Worm (Caenorhabditis elegans) whole organism, early embryonic: ENCODE data around the gene pgap-2.

Experiments used
- B0310.2 ChIP-seq: sonication (generic microtip); optimal IDR thresholded peaks from 2 replicates; lab custom pipeline; 2016; ENCODE audit warnings: mild to moderate bottlenecking, missing genetic modification characterization, missing compliant biosample characterization
- F13C5.2 ChIP-seq: sonication (generic microtip); optimal IDR thresholded peaks from 2 replicates; lab custom pipeline; 2017; ENCODE audit warnings: mild to moderate bottlenecking, missing genetic modification characterization, inconsistent platforms, missing compliant biosample characterization
- aly-1 ChIP-seq: sonication (generic microtip); optimal IDR thresholded peaks from 2 replicates; lab custom pipeline; 2016; ENCODE audit warnings: missing genetic modification characterization, missing compliant biosample characterization
- ama-1 ChIP-seq: fragments of 150-350 bp; optimal IDR thresholded peaks from 2 replicates; lab custom pipeline; 2014
- ceh-13 ChIP-seq: fragments of 200-800 bp; sonication (Bioruptor generic); optimal IDR thresholded peaks from 2 replicates; lab custom pipeline; 2018; ENCODE audit warnings: mild to moderate bottlenecking, missing genetic modification characterization, missing compliant biosample characterization
- ceh-36 ChIP-seq: sonication (generic microtip); optimal IDR thresholded peaks from 2 replicates; lab custom pipeline; 2016; ENCODE audit warnings: missing genetic modification characterization, inconsistent platforms, missing compliant biosample characterization
- ets-7 ChIP-seq: sonication (generic microtip); optimal IDR thresholded peaks from 2 replicates; lab custom pipeline; 2016; ENCODE audit warnings: missing genotype, missing genetic modification characterization, missing compliant biosample characterization
- flt-1 ChIP-seq: fragments of 200-800 bp; sonication (Bioruptor generic); IDR thresholded peaks from 2 replicates; pipeline ENCODE4 v1.3.6; 2022; ENCODE audit warnings: missing genetic modification characterization, missing compliant biosample characterization
- hmbx-1 ChIP-seq: sonication (generic microtip); optimal IDR thresholded peaks from 2 replicates; lab custom pipeline; 2016; ENCODE audit warnings: mild to moderate bottlenecking, missing genetic modification characterization, missing compliant biosample characterization
- hmg-4 ChIP-seq: fragments of 200-800 bp; sonication (Bioruptor generic); optimal IDR thresholded peaks from 2 replicates; lab custom pipeline; 2018; ENCODE audit warnings: mild to moderate bottlenecking, missing genetic modification characterization, missing compliant biosample characterization
- hnd-1 ChIP-seq: sonication (generic microtip); optimal IDR thresholded peaks from 2 replicates; lab custom pipeline; 2016; ENCODE audit warnings: missing genetic modification characterization, missing compliant biosample characterization
- pes-1 ChIP-seq: fragments of 200-800 bp; sonication (Bioruptor generic); IDR thresholded peaks from 2 replicates; pipeline ENCODE4 v1.3.6; 2022; ENCODE audit warnings: missing genetic modification reagents, missing genetic modification characterization, missing compliant biosample characterization
- scrt-1 ChIP-seq: fragments of 200-800 bp; sonication (Bioruptor generic); IDR thresholded peaks from 2 replicates; pipeline ENCODE4 v1.3.6; 2022; ENCODE audit warnings: missing genetic modification characterization, missing compliant biosample characterization
- sea-1 ChIP-seq: fragments of 200-800 bp; sonication (Bioruptor generic); conservative IDR thresholded peaks from 2 replicates; pipeline ENCODE4 v1.3.6; 2022; ENCODE audit warnings: missing genetic modification characterization, missing compliant biosample characterization
- tbx-11 ChIP-seq: fragments of 200-800 bp; sonication (Bioruptor generic); IDR thresholded peaks from 2 replicates; pipeline ENCODE4 v1.3.6; 2022; ENCODE audit warnings: missing genetic modification characterization, missing compliant biosample characterization
- tbx-37 ChIP-seq: fragments of 200-800 bp; sonication (Bioruptor generic); conservative IDR thresholded peaks from 2 replicates; pipeline ENCODE4 v1.3.6; 2022; ENCODE audit warnings: missing genetic modification reagents, missing genetic modification characterization, missing compliant biosample characterization
- tra-4 ChIP-seq: sonication (generic microtip); optimal IDR thresholded peaks from 2 replicates; lab custom pipeline; 2017; ENCODE audit warnings: missing genetic modification characterization, missing compliant biosample characterization

The pgap-2 gene

ce11 chrIII:4671491-4671890 lies 33.8 kb upstream of the pgap-2 start, which contains the start of gene T23F11.11:
Gene T23F11.11, minus strand, starts transcription at chrIII:4671591.
- TF ChIP-seq hnd-1 (tag; lab: Kevin White, UChicago) (no peak), ama-1 (no peak), tbx-37 (GFP tag; lab: Robert Waterston, UW) (no peak), F13C5.2 (tag; lab: Kevin White, UChicago) (no peak), tra-4 (tag; lab: Kevin White, UChicago) (no peak), scrt-1 (GFP tag; lab: Robert Waterston, UW) (no peak), hmg-4 (GFP tag; lab: Kevin White, UChicago) (no peak), aly-1 (tag; lab: Kevin White, UChicago) (no peak), tbx-11 (GFP tag; lab: Robert Waterston, UW) (no peak)

- TF ChIP-seq tbx-11 (GFP tag; lab: Robert Waterston, UW), result no peak
- no peak for TF ChIP-seq B0310.2 (tag; lab: Kevin White, UChicago)
- no peak for TF ChIP-seq F13C5.2 (tag; lab: Kevin White, UChicago)
- TF ChIP-seq tbx-37 (GFP tag; lab: Robert Waterston, UW), result no peak
- no peak for TF ChIP-seq sea-1 (GFP tag; lab: Robert Waterston, UW)
- no peak for TF ChIP-seq scrt-1 (GFP tag; lab: Robert Waterston, UW)
- TF ChIP-seq hmbx-1, result no peak
- no peak for TF ChIP-seq ceh-13
- no peak for TF ChIP-seq ama-1
- no peak for TF ChIP-seq pes-1 (GFP tag; lab: Robert Waterston, UW)
- no peak for TF ChIP-seq ceh-36 (tag; lab: Kevin White, UChicago)
- no peak for TF ChIP-seq hnd-1 (tag; lab: Kevin White, UChicago)
- TF ChIP-seq tra-4 (tag; lab: Kevin White, UChicago), result no peak
- TF ChIP-seq flt-1, result no peak
- TF ChIP-seq aly-1 (tag; lab: Kevin White, UChicago), result no peak
- TF ChIP-seq hmg-4 (GFP tag; lab: Kevin White, UChicago), result no peak
- no peak for TF ChIP-seq ets-7
These were observed 33.4 kb upstream of the pgap-2 start, which contains the start of gene srg-13 for ce11 chrIII:4671949-4672348. Gene srg-13, plus strand, starts transcription at chrIII:4672249.

ce11 chrIII:4677466-4677865 lies 27.8 kb upstream of the pgap-2 start, which contains the start of gene srg-10:
Gene srg-10, plus strand, starts transcription at chrIII:4677766.
- TF ChIP-seq sea-1 (GFP tag; lab: Robert Waterston, UW) (no peak), F13C5.2 (tag; lab: Kevin White, UChicago) (no peak), ets-7 (no peak), B0310.2 (tag; lab: Kevin White, UChicago) (no peak), tbx-37 (GFP tag; lab: Robert Waterston, UW) (no peak), tra-4 (tag; lab: Kevin White, UChicago) (no peak), hmg-4 (GFP tag; lab: Kevin White, UChicago) (no peak), ceh-36 (tag; lab: Kevin White, UChicago) (no peak), scrt-1 (GFP tag; lab: Robert Waterston, UW) (no peak), ceh-13 (no peak)

- no peak for TF ChIP-seq ets-7
- TF ChIP-seq B0310.2 (tag; lab: Kevin White, UChicago), result no peak
- no peak for TF ChIP-seq F13C5.2 (tag; lab: Kevin White, UChicago)
These were observed 25.3 kb upstream of the pgap-2 start, which contains the start of gene srg-11 for ce11 chrIII:4679963-4680484. Gene srg-11, plus strand, starts transcription at chrIII:4680013.

- TF ChIP-seq scrt-1 (GFP tag; lab: Robert Waterston, UW) (no peak), tbx-37 (GFP tag; lab: Robert Waterston, UW) (no peak)
These were observed 18.2 kb upstream of the pgap-2 start for ce11 chrIII:4687134-4687533.

ce11 chrIII:4688356-4688755 lies 17.0 kb upstream of the pgap-2 start, which contains the start of gene tag-243:
Gene tag-243, minus strand, starts transcription at chrIII:4688456.
- TF ChIP-seq pes-1 (GFP tag; lab: Robert Waterston, UW), result no peak
- no peak for TF ChIP-seq hmbx-1
- TF ChIP-seq scrt-1 (GFP tag; lab: Robert Waterston, UW), result no peak
- TF ChIP-seq tbx-37 (GFP tag; lab: Robert Waterston, UW), result no peak
- no peak for TF ChIP-seq ceh-13

- no peak for TF ChIP-seq B0310.2 (tag; lab: Kevin White, UChicago)
- no peak for TF ChIP-seq tra-4 (tag; lab: Kevin White, UChicago)
- no peak for TF ChIP-seq sea-1 (GFP tag; lab: Robert Waterston, UW)
- TF ChIP-seq F13C5.2 (tag; lab: Kevin White, UChicago), result no peak
- TF ChIP-seq flt-1, result no peak
- no peak for TF ChIP-seq ama-1
- TF ChIP-seq hmg-4 (GFP tag; lab: Kevin White, UChicago), result no peak
- TF ChIP-seq ceh-13, result no peak
- TF ChIP-seq hmbx-1, result no peak
- no peak for TF ChIP-seq aly-1 (tag; lab: Kevin White, UChicago)
- no peak for TF ChIP-seq ceh-36 (tag; lab: Kevin White, UChicago)
These were observed 16.3 kb upstream of the pgap-2 start, which contains the start of gene ppat-1 for ce11 chrIII:4688965-4689364. Gene ppat-1, plus strand, starts transcription at chrIII:4689280.

ce11 chrIII:4689595-4689994 lies 15.7 kb upstream of the pgap-2 start:
- TF ChIP-seq hmg-4 (GFP tag; lab: Kevin White, UChicago) (peak; percentile 91), ceh-36 (tag; lab: Kevin White, UChicago) (peak; percentile 84), hmbx-1 (peak; percentile 44), tbx-11 (GFP tag; lab: Robert Waterston, UW) (peak; percentile 83), F13C5.2 (tag; lab: Kevin White, UChicago) (peak; percentile 41), scrt-1 (GFP tag; lab: Robert Waterston, UW) (peak; percentile 88), ets-7 (peak; percentile 32), aly-1 (tag; lab: Kevin White, UChicago) (peak; percentile 13), hnd-1 (tag; lab: Kevin White, UChicago) (peak; percentile 64), ama-1 (no peak), flt-1 (peak; percentile 76), ceh-13 (peak; percentile 80), pes-1 (GFP tag; lab: Robert Waterston, UW) (no peak), tra-4 (tag; lab: Kevin White, UChicago) (peak; percentile 76), tbx-37 (GFP tag; lab: Robert Waterston, UW) (peak; percentile 76), sea-1 (GFP tag; lab: Robert Waterston, UW) (no peak; the same call in 1 of the 2 replicates), B0310.2 (tag; lab: Kevin White, UChicago) (peak; percentile 69)
